Worm (Caenorhabditis elegans): Measurements from ENCODE around the gene rpl-5.

The rpl-5 gene

ce11 chrII:8585921-8586320 lies 16.2 kb downstream of the rpl-5 start:
- no peak for TF ChIP-seq klf-2 (GFP tag; conservative IDR thresholded peaks at IDR 0.05)
- no peak for TF ChIP-seq ztf-29 (GFP tag; IDR thresholded peaks at IDR 0.05)
- TF ChIP-seq med-1 (GFP tag; optimal IDR thresholded peaks at IDR 0.05; ENCODE audit: insufficient read depth) = no peak
- TF ChIP-seq ref-1 (GFP tag; conservative IDR thresholded peaks at IDR 0.05) = no peak
- no peak for TF ChIP-seq ztf-23 (GFP tag; IDR thresholded peaks at IDR 0.05)
- TF ChIP-seq tab-1 (GFP tag; IDR thresholded peaks at IDR 0.05) = no peak
- no peak for TF ChIP-seq flt-1 (GFP tag; IDR thresholded peaks at IDR 0.05)
- no peak for TF ChIP-seq T22C8.4 (GFP tag; IDR thresholded peaks at IDR 0.05)
- TF ChIP-seq cog-1 (tag; optimal IDR thresholded peaks at IDR 0.05) = no peak

ce11 chrII:8587660-8588230 lies 18.0 kb downstream of the rpl-5 start:
- TF ChIP-seq cog-1 (tag; optimal IDR thresholded peaks at IDR 0.05) = no peak
- TF ChIP-seq flt-1 (GFP tag; IDR thresholded peaks at IDR 0.05) = no peak
- TF ChIP-seq T22C8.4 (GFP tag; IDR thresholded peaks at IDR 0.05) = no peak
- TF ChIP-seq klf-2 (GFP tag; conservative IDR thresholded peaks at IDR 0.05) = no peak
- TF ChIP-seq ref-1 (GFP tag; conservative IDR thresholded peaks at IDR 0.05) = no peak
- no peak for TF ChIP-seq ztf-29 (GFP tag; IDR thresholded peaks at IDR 0.05)
- no peak for TF ChIP-seq med-1 (GFP tag; optimal IDR thresholded peaks at IDR 0.05; ENCODE audit: insufficient read depth)
- TF ChIP-seq tab-1 (GFP tag; IDR thresholded peaks at IDR 0.05) = no peak
- no peak for TF ChIP-seq ztf-23 (GFP tag; IDR thresholded peaks at IDR 0.05)

- TF ChIP-seq cog-1 (tag; optimal IDR thresholded peaks at IDR 0.05) (no peak), med-1 (GFP tag; optimal IDR thresholded peaks at IDR 0.05; ENCODE audit: insufficient read depth) (no peak), klf-2 (GFP tag; conservative IDR thresholded peaks at IDR 0.05) (no peak), ref-1 (GFP tag; conservative IDR thresholded peaks at IDR 0.05) (no peak), flt-1 (GFP tag; IDR thresholded peaks at IDR 0.05) (no peak), ztf-23 (GFP tag; IDR thresholded peaks at IDR 0.05) (no peak)
Measured at ce11 chrII:8588442-8588841, 18.7 kb downstream of the rpl-5 start.

ce11 chrII:8589227-8589626 lies 19.5 kb downstream of the rpl-5 start:
- TF ChIP-seq flt-1 (GFP tag; IDR thresholded peaks at IDR 0.05) = no peak
- no peak for TF ChIP-seq T22C8.4 (GFP tag; IDR thresholded peaks at IDR 0.05)
- no peak for TF ChIP-seq ref-1 (GFP tag; conservative IDR thresholded peaks at IDR 0.05)
- no peak for TF ChIP-seq cog-1 (tag; optimal IDR thresholded peaks at IDR 0.05)
- no peak for TF ChIP-seq tab-1 (GFP tag; IDR thresholded peaks at IDR 0.05)
- TF ChIP-seq med-1 (GFP tag; optimal IDR thresholded peaks at IDR 0.05; ENCODE audit: insufficient read depth) = no peak
- TF ChIP-seq klf-2 (GFP tag; conservative IDR thresholded peaks at IDR 0.05) = no peak
- TF ChIP-seq ztf-29 (GFP tag; IDR thresholded peaks at IDR 0.05) = no peak
- TF ChIP-seq ztf-23 (GFP tag; IDR thresholded peaks at IDR 0.05) = no peak

- TF ChIP-seq ztf-29 (GFP tag; IDR thresholded peaks at IDR 0.05) (no peak), T22C8.4 (GFP tag; IDR thresholded peaks at IDR 0.05) (no peak), cog-1 (tag; optimal IDR thresholded peaks at IDR 0.05) (no peak), klf-2 (GFP tag; conservative IDR thresholded peaks at IDR 0.05) (no peak), ztf-23 (GFP tag; IDR thresholded peaks at IDR 0.05) (no peak), ref-1 (GFP tag; conservative IDR thresholded peaks at IDR 0.05) (no peak), flt-1 (GFP tag; IDR thresholded peaks at IDR 0.05) (no peak), tab-1 (GFP tag; IDR thresholded peaks at IDR 0.05) (no peak), med-1 (GFP tag; optimal IDR thresholded peaks at IDR 0.05; ENCODE audit: insufficient read depth) (no peak)
Measured at ce11 chrII:8590684-8591083, 21.0 kb downstream of the rpl-5 start, which contains the start of gene aptf-4. Gene aptf-4, plus strand, starts transcription at chrII:8590984.

- TF ChIP-seq tab-1 (GFP tag; IDR thresholded peaks at IDR 0.05) (no peak), ztf-29 (GFP tag; IDR thresholded peaks at IDR 0.05) (no peak), klf-2 (GFP tag; conservative IDR thresholded peaks at IDR 0.05) (no peak), T22C8.4 (GFP tag; IDR thresholded peaks at IDR 0.05) (no peak), cog-1 (tag; optimal IDR thresholded peaks at IDR 0.05) (no peak), flt-1 (GFP tag; IDR thresholded peaks at IDR 0.05) (no peak), ztf-23 (GFP tag; IDR thresholded peaks at IDR 0.05) (no peak), ref-1 (GFP tag; conservative IDR thresholded peaks at IDR 0.05) (no peak), med-1 (GFP tag; optimal IDR thresholded peaks at IDR 0.05; ENCODE audit: insufficient read depth) (no peak)
Measured at ce11 chrII:8593840-8594625, 24.3 kb downstream of the rpl-5 start, which contains the start of gene aptf-3. Gene aptf-3, plus strand, starts transcription at chrII:8594190.

ce11 chrII:8599214-8599613 lies 29.5 kb downstream of the rpl-5 start, which contains the start of gene F28C6.5:
Gene F28C6.5, plus strand, starts transcription at chrII:8599514.
- TF ChIP-seq flt-1 (GFP tag; IDR thresholded peaks at IDR 0.05) (no peak), ref-1 (GFP tag; conservative IDR thresholded peaks at IDR 0.05) (no peak), ztf-29 (GFP tag; IDR thresholded peaks at IDR 0.05) (no peak), med-1 (GFP tag; optimal IDR thresholded peaks at IDR 0.05; ENCODE audit: insufficient read depth) (no peak), ztf-23 (GFP tag; IDR thresholded peaks at IDR 0.05) (no peak), cog-1 (tag; optimal IDR thresholded peaks at IDR 0.05) (no peak), T22C8.4 (GFP tag; IDR thresholded peaks at IDR 0.05) (no peak), klf-2 (GFP tag; conservative IDR thresholded peaks at IDR 0.05) (no peak), tab-1 (GFP tag; IDR thresholded peaks at IDR 0.05) (no peak)

- TF ChIP-seq ztf-23 (GFP tag; IDR thresholded peaks at IDR 0.05) (no peak), klf-2 (GFP tag; conservative IDR thresholded peaks at IDR 0.05) (no peak), ref-1 (GFP tag; conservative IDR thresholded peaks at IDR 0.05) (no peak), cog-1 (tag; optimal IDR thresholded peaks at IDR 0.05) (no peak), T22C8.4 (GFP tag; IDR thresholded peaks at IDR 0.05) (no peak), flt-1 (GFP tag; IDR thresholded peaks at IDR 0.05) (no peak), tab-1 (GFP tag; IDR thresholded peaks at IDR 0.05) (no peak), ztf-29 (GFP tag; IDR thresholded peaks at IDR 0.05) (no peak), med-1 (GFP tag; optimal IDR thresholded peaks at IDR 0.05; ENCODE audit: insufficient read depth) (no peak)
Measured at ce11 chrII:8600165-8600564, 30.4 kb downstream of the rpl-5 start, which contains the start of gene pigg-1. Gene pigg-1, minus strand, starts transcription at chrII:8600265.

- TF ChIP-seq klf-2 (GFP tag; conservative IDR thresholded peaks at IDR 0.05) (no peak), ref-1 (GFP tag; conservative IDR thresholded peaks at IDR 0.05) (no peak), med-1 (GFP tag; optimal IDR thresholded peaks at IDR 0.05; ENCODE audit: insufficient read depth) (no peak), T22C8.4 (GFP tag; IDR thresholded peaks at IDR 0.05) (no peak), tab-1 (GFP tag; IDR thresholded peaks at IDR 0.05) (no peak), ztf-29 (GFP tag; IDR thresholded peaks at IDR 0.05) (no peak)
Measured at ce11 chrII:8602337-8602944, 32.7 kb downstream of the rpl-5 start, which contains the start of the genes cpf-1 and rpl-26. Gene cpf-1, minus strand, starts transcription at chrII:8602440. Gene rpl-26, plus strand, starts transcription at chrII:8602785.
